Worm (Caenorhabditis elegans) whole organism, young adult: Measurements from ENCODE around the gene Y57E12B.1.

Experiments used
- B0261.1 ChIP-seq: sonication (generic microtip); optimal IDR thresholded peaks from 2 replicates; lab custom pipeline; 2016; ENCODE audit warnings: mild to moderate bottlenecking, missing genetic modification characterization, moderate library complexity, missing compliant biosample characterization
- C06A6.2 ChIP-seq: fragments of 200-800 bp; sonication (Bioruptor generic); conservative IDR thresholded peaks from 2 replicates; pipeline ENCODE4 v1.3.6; 2022; ENCODE audit warnings: missing genetic modification characterization, missing compliant biosample characterization
- C17E4.6 ChIP-seq: fragments of 200-800 bp; sonication (Bioruptor generic); IDR thresholded peaks from 2 replicates; pipeline ENCODE4 v1.3.6; 2022; ENCODE audit warnings: missing genetic modification reagents, missing genetic modification characterization, missing compliant biosample characterization
- F33H1.4 ChIP-seq: fragments of 200-800 bp; sonication (Bioruptor generic); IDR thresholded peaks from 2 replicates; pipeline ENCODE4 v1.3.6; 2022; ENCODE audit warnings: missing genetic modification reagents, missing genetic modification characterization, missing compliant biosample characterization
- F37B4.10 ChIP-seq: fragments of 200-800 bp; sonication (Bioruptor generic); IDR thresholded peaks from 2 replicates; pipeline ENCODE4 v1.3.6; 2022; ENCODE audit warnings: missing genetic modification characterization, missing compliant biosample characterization
- F52B5.7 ChIP-seq: sonication (generic microtip); optimal IDR thresholded peaks from 2 replicates; lab custom pipeline; 2016; ENCODE audit warnings: mild to moderate bottlenecking, missing genetic modification characterization, missing compliant biosample characterization
- F55B11.4 ChIP-seq: sonication (generic microtip); optimal IDR thresholded peaks from 2 replicates; lab custom pipeline; 2016; ENCODE audit warnings: missing compliant biosample characterization, missing genetic modification characterization, borderline replicate concordance; ENCODE audit not compliant: insufficient read depth
- Y56A3A.18 ChIP-seq: fragments of 200-800 bp; sonication (Bioruptor generic); IDR thresholded peaks from 2 replicates; pipeline ENCODE4 v1.3.6; 2022; ENCODE audit warnings: missing genetic modification reagents, missing genetic modification characterization, missing compliant biosample characterization
- ZK185.1 ChIP-seq: sonication (generic microtip); optimal IDR thresholded peaks from 2 replicates; lab custom pipeline; 2016; ENCODE audit warnings: mild to moderate bottlenecking, missing genetic modification characterization, missing compliant biosample characterization; ENCODE audit not compliant: poor library complexity, severe bottlenecking
- akir-1 ChIP-seq: fragments of 200-800 bp; sonication (Bioruptor generic); optimal IDR thresholded peaks from 2 replicates; lab custom pipeline; 2018; ENCODE audit warnings: mild to moderate bottlenecking, missing genetic modification characterization, moderate library complexity, missing compliant biosample characterization
- attf-3 ChIP-seq: fragments of 200-800 bp; sonication (Bioruptor generic); conservative IDR thresholded peaks from 2 replicates; pipeline ENCODE4 v1.3.6; 2022; ENCODE audit warnings: missing genetic modification reagents, missing genetic modification characterization, missing compliant biosample characterization
- attf-5 ChIP-seq: fragments of 200-800 bp; sonication (Bioruptor generic); optimal IDR thresholded peaks from 2 replicates; lab custom pipeline; 2018; ENCODE audit warnings: mild to moderate bottlenecking, missing genetic modification characterization, missing compliant biosample characterization
- attf-6 ChIP-seq: fragments of 200-800 bp; sonication (Bioruptor generic); IDR thresholded peaks from 2 replicates; pipeline ENCODE4 v1.3.6; 2022; ENCODE audit warnings: missing genetic modification reagents, missing genetic modification characterization, missing compliant biosample characterization
- cebp-2 ChIP-seq: fragments of 200-800 bp; sonication (Bioruptor generic); IDR thresholded peaks from 2 replicates; pipeline ENCODE4 v1.3.6; 2022; ENCODE audit warnings: missing genetic modification characterization, missing compliant biosample characterization
- ceh-100 ChIP-seq: fragments of 200-800 bp; sonication (Bioruptor generic); IDR thresholded peaks from 2 replicates; pipeline ENCODE4 v1.3.6; 2022; ENCODE audit warnings: missing genetic modification reagents, missing genetic modification characterization, missing compliant biosample characterization
- ceh-27 ChIP-seq: fragments of 200-800 bp; sonication (Bioruptor generic); optimal IDR thresholded peaks from 2 replicates; lab custom pipeline; 2018; ENCODE audit warnings: mild to moderate bottlenecking, missing genetic modification characterization, moderate library complexity, missing compliant biosample characterization
- ceh-58 ChIP-seq: fragments of 200-800 bp; sonication (Bioruptor generic); IDR thresholded peaks from 2 replicates; pipeline ENCODE4 v1.3.6; 2022; ENCODE audit warnings: missing genetic modification characterization, missing compliant biosample characterization
- efl-1 ChIP-seq: fragments of 150-350 bp; optimal IDR thresholded peaks from 2 replicates; lab custom pipeline; 2014; ENCODE audit warnings: missing biosample characterization, missing genetic modification reagents, missing genetic modification characterization
- egl-44 ChIP-seq: fragments of 200-800 bp; sonication (Bioruptor generic); IDR thresholded peaks from 2 replicates; pipeline ENCODE4 v1.3.6; 2022; ENCODE audit warnings: missing genetic modification reagents, missing genetic modification characterization, missing compliant biosample characterization
- egrh-3 ChIP-seq: fragments of 200-800 bp; sonication (Bioruptor generic); IDR thresholded peaks from 2 replicates; pipeline ENCODE4 v1.3.6; 2022; ENCODE audit warnings: missing genetic modification reagents, missing genetic modification characterization, missing compliant biosample characterization
- fkh-3 ChIP-seq: sonication (generic microtip); optimal IDR thresholded peaks from 2 replicates; lab custom pipeline; 2016; ENCODE audit warnings: mild to moderate bottlenecking, missing genetic modification characterization, missing compliant biosample characterization
- gei-17 ChIP-seq: fragments of 200-800 bp; sonication (Bioruptor generic); optimal IDR thresholded peaks from 2 replicates; lab custom pipeline; 2018; ENCODE audit warnings: mild to moderate bottlenecking, missing genetic modification characterization, missing compliant biosample characterization
- hlh-12 ChIP-seq: sonication (generic microtip); optimal IDR thresholded peaks from 2 replicates; lab custom pipeline; 2016; ENCODE audit warnings: missing genetic modification characterization, missing compliant biosample characterization
- hmg-1.2 ChIP-seq: fragments of 200-800 bp; sonication (Bioruptor generic); IDR thresholded peaks from 2 replicates; pipeline ENCODE4 v1.3.6; 2022; ENCODE audit warnings: missing genetic modification reagents, missing genetic modification characterization, missing compliant biosample characterization
- hrde-1 ChIP-seq: sonication (generic microtip); optimal IDR thresholded peaks from 2 replicates; lab custom pipeline; 2016; ENCODE audit warnings: missing genetic modification characterization, mild to moderate bottlenecking, missing compliant biosample characterization, moderate library complexity, missing genotype, missing genetic modification reagents, borderline replicate concordance
- let-607 ChIP-seq, 2 experiments: fragments of 200-800 bp in 1 of 2; sonication (Bioruptor generic) in 1 of 2; sonication (generic microtip) in 1 of 2; optimal IDR thresholded peaks; 2 replicates each; lab custom pipeline; 2016 to 2018; ENCODE audit warnings: mild to moderate bottlenecking in 2 of 2, missing compliant biosample characterization in 2 of 2, missing genetic modification characterization in 2 of 2, moderate library complexity in 2 of 2, missing genotype in 1 of 2
- lsl-1 ChIP-seq: fragments of 200-800 bp; sonication (Bioruptor generic); optimal IDR thresholded peaks from 2 replicates; lab custom pipeline; 2018; ENCODE audit warnings: mild to moderate bottlenecking, missing genetic modification characterization, moderate library complexity, missing compliant biosample characterization
- lsy-27 ChIP-seq: sonication (generic microtip); optimal IDR thresholded peaks from 2 replicates; lab custom pipeline; 2017; ENCODE audit warnings: missing genetic modification characterization, mild to moderate bottlenecking, missing compliant biosample characterization, antibody characterized with exemption, missing genotype, borderline replicate concordance; ENCODE audit not compliant: insufficient read depth
- madf-10 ChIP-seq: sonication (generic microtip); optimal IDR thresholded peaks from 2 replicates; lab custom pipeline; 2016; ENCODE audit warnings: mild to moderate bottlenecking, missing genetic modification characterization, missing compliant biosample characterization
- mxl-1 ChIP-seq: sonication (generic microtip); optimal IDR thresholded peaks from 2 replicates; lab custom pipeline; 2016; ENCODE audit warnings: missing genetic modification characterization, missing compliant biosample characterization
- nfyb-1 ChIP-seq: fragments of 200-800 bp; sonication (Bioruptor generic); IDR thresholded peaks from 2 replicates; pipeline ENCODE4 v1.3.6; 2022; ENCODE audit warnings: missing genetic modification reagents, missing genetic modification characterization, missing compliant biosample characterization
- nhr-120 ChIP-seq: fragments of 200-800 bp; sonication (Bioruptor generic); IDR thresholded peaks from 2 replicates; pipeline ENCODE4 v1.3.6; 2022; ENCODE audit warnings: missing genetic modification characterization, missing compliant biosample characterization
- rcor-1 ChIP-seq: fragments of 200-800 bp; sonication (Bioruptor generic); IDR thresholded peaks from 2 replicates; pipeline ENCODE4 v1.3.6; 2022; ENCODE audit warnings: missing genetic modification reagents, missing genetic modification characterization, missing compliant biosample characterization
- rpc-1 ChIP-seq, 2 experiments: fragments of 150-350 bp in 1 of 2; sonication (generic microtip) in 1 of 2; optimal IDR thresholded peaks; 2 replicates each; lab custom pipeline; 2014 to 2018; ENCODE audit warnings: missing biosample characterization in 1 of 2, missing genetic modification characterization in 1 of 2, missing genetic modification reagents in 1 of 2, missing genotype in 1 of 2
- sdz-38 ChIP-seq: sonication (generic microtip); optimal IDR thresholded peaks from 2 replicates; lab custom pipeline; 2016; ENCODE audit warnings: missing genotype, missing genetic modification characterization, missing compliant biosample characterization
- snpc-1.3 ChIP-seq: sonication (generic microtip); optimal IDR thresholded peaks from 2 replicates; lab custom pipeline; 2017; ENCODE audit warnings: missing genetic modification characterization, mild to moderate bottlenecking, missing compliant biosample characterization, antibody characterized with exemption, moderate library complexity, missing genotype, missing genetic modification reagents; ENCODE audit not compliant: insufficient read depth
- somi-1 ChIP-seq: fragments of 200-800 bp; sonication (Bioruptor generic); optimal IDR thresholded peaks from 2 replicates; lab custom pipeline; 2018; ENCODE audit warnings: mild to moderate bottlenecking, missing genetic modification characterization, missing compliant biosample characterization
- ztf-22 ChIP-seq: fragments of 200-800 bp; sonication (Bioruptor generic); optimal IDR thresholded peaks from 2 replicates; lab custom pipeline; 2018; ENCODE audit warnings: mild to moderate bottlenecking, missing genetic modification characterization, moderate library complexity, missing compliant biosample characterization
- ztf-26 ChIP-seq: sonication (generic microtip); optimal IDR thresholded peaks from 2 replicates; lab custom pipeline; 2017; ENCODE audit warnings: missing genetic modification characterization, missing compliant biosample characterization
- ztf-3 ChIP-seq: fragments of 200-800 bp; sonication (Bioruptor generic); optimal IDR thresholded peaks from 2 replicates; lab custom pipeline; 2018; ENCODE audit warnings: mild to moderate bottlenecking, missing genetic modification characterization, missing compliant biosample characterization

The Y57E12B.1 gene

ce11 chrV:6969950-6970532 lies 21.7 kb downstream of the Y57E12B.1 start, which contains the start of gene ptr-15:
ptr-15 (minus strand) TSS chrV:6970000.
- TF ChIP-seq ceh-58 (GFP tag; lab: Robert Waterston, UW) = 0 out of 2 replicates have a peak, but pooled peaks have one; percentile 12
- TF ChIP-seq ztf-22 (GFP tag; lab: Kevin White, UChicago) = no peak

- TF ChIP-seq ceh-58 (GFP tag; lab: Robert Waterston, UW) (no peak), hmg-1.2 (GFP tag; lab: Robert Waterston, UW) (no peak), efl-1 (GFP tag; lab: Kevin White, UChicago) (no peak), F33H1.4 (GFP tag; lab: Robert Waterston, UW) (no peak), hrde-1 (no peak), snpc-1.3 (tag; lab: Kevin White, UChicago) (no peak), ZK185.1 (tag; lab: Kevin White, UChicago) (no peak), F37B4.10 (GFP tag; lab: Robert Waterston, UW) (no peak), sdz-38 (no peak)
Observed at ce11 chrV:6971567-6971966, 23.2 kb downstream of the Y57E12B.1 start, which contains the start of gene srx-59. srx-59 (plus strand) TSS chrV:6971867.

DNA sequence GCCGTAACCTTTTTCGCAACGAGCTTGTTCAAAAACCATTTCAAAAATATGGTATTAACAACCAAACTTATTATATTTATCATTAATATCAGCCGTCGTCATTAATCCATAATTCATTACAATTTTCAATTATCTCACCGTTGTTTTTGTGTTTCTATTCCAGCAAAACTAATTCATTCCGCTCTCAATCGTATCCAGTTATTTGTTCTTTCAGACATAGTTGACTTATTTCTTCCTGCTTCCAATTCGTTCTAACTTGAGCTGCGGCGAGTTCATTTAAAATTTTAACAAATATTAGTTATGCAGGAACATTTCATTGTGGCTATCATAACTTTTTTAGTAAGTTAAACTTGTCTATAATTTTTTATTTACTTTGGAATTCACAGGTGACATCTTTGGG lies 27.7 kb downstream of the Y57E12B.1 start, which contains the start of gene srx-16:
TSS of gene srx-16 (plus strand) at position 301 of the 400 bp plus-strand sequence.
- TF ChIP-seq lsl-1 (no peak), ceh-58 (GFP tag; lab: Robert Waterston, UW) (no peak), mxl-1 (tag; lab: Kevin White, UChicago) (no peak), fkh-3 (no peak), somi-1 (no peak), egrh-3 (GFP tag; lab: Robert Waterston, UW) (no peak), rcor-1 (GFP tag; lab: Robert Waterston, UW) (no peak), rpc-1 (optimal IDR thresholded peaks at IDR 0.05; lab: Kevin White, UChicago) (no peak), rpc-1 (tag; optimal IDR thresholded peaks at IDR 0.05; lab: Kevin White, UChicago) (no peak), C17E4.6 (GFP tag; lab: Robert Waterston, UW) (no peak), nhr-120 (no peak), hlh-12 (no peak), ztf-3 (GFP tag; lab: Kevin White, UChicago) (no peak), C06A6.2 (GFP tag; lab: Robert Waterston, UW) (no peak), attf-3 (GFP tag; lab: Robert Waterston, UW) (no peak), ceh-100 (GFP tag; lab: Robert Waterston, UW) (no peak), ZK185.1 (tag; lab: Kevin White, UChicago) (no peak), egl-44 (GFP tag; lab: Robert Waterston, UW) (no peak), akir-1 (GFP tag; lab: Kevin White, UChicago) (no peak)
- TF ChIP-seq, all 124 proteins: peak for 0

DNA sequence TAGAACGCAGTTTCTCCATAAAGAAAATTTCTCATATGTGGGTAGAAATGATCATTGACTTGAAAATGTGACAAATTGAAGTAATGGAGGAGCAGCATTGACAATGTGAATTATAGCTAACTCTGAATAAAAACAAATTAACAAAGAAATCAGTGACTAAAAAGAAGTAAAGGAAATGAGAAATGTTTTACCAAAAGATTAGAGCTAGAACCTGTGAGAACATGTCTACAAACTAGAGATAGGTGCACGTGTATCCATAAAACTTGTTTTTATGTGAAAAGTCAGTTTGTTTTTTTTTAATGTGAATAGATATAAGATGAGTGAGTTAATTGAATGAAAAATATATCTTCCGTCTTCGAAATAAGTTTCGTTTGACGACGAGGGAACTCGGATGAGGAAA lies 30.7 kb downstream of the Y57E12B.1 start, which contains the start of gene sre-12:
TSS of gene sre-12 (minus strand) at position 101 of the 400 bp plus-strand sequence.
- no peak for TF ChIP-seq ceh-27 (GFP tag; lab: Kevin White, UChicago)
- TF ChIP-seq C17E4.6 (GFP tag; lab: Robert Waterston, UW) = no peak
- no peak for TF ChIP-seq F52B5.7
- TF ChIP-seq attf-5 = no peak
- no peak for TF ChIP-seq attf-6
- TF ChIP-seq gei-17 (GFP tag; lab: Kevin White, UChicago) = no peak
- no peak for TF ChIP-seq let-607 (tag; optimal IDR thresholded peaks at IDR 0.05; lab: Kevin White, UChicago)
- no peak for TF ChIP-seq cebp-2 (GFP tag; lab: Robert Waterston, UW)
- TF ChIP-seq B0261.1 (tag; lab: Kevin White, UChicago) = no peak
- TF ChIP-seq ztf-26 = no peak
- no peak for TF ChIP-seq nfyb-1 (GFP tag; lab: Robert Waterston, UW)
- no peak for TF ChIP-seq Y56A3A.18
- TF ChIP-seq F55B11.4 = no peak
- no peak for TF ChIP-seq lsy-27 (tag; lab: Kevin White, UChicago)
- no peak for TF ChIP-seq madf-10 (tag; lab: Kevin White, UChicago)
- TF ChIP-seq sdz-38 = no peak
- TF ChIP-seq, all 124 proteins: peak for 0
